Fruit fly (Drosophila melanogaster) whole organism, embryonic: ENCODE data around the gene CG13137.

Experiments used
- ATbp ChIP-seq: fragments of 200-800 bp; sonication (Bioruptor generic); optimal IDR thresholded peaks from 2 replicates; lab custom pipeline; 2017; ENCODE audit warnings: missing biosample characterization, mild to moderate bottlenecking, missing genetic modification characterization, missing genetic modification reagents
- Adf1 ChIP-seq: fragments of 200-800 bp; sonication (Bioruptor generic); IDR thresholded peaks from 2 replicates; pipeline ENCODE4 v1.3.6; 2022; ENCODE audit warnings: missing biosample characterization, missing genetic modification characterization
- Asciz ChIP-seq: fragments of 200-800 bp; sonication (Bioruptor generic); optimal IDR thresholded peaks from 2 replicates; lab custom pipeline; 2017; ENCODE audit warnings: missing biosample characterization, mild to moderate bottlenecking, missing genetic modification characterization, missing genetic modification reagents
- Atf6 ChIP-seq: fragments of 200-800 bp; sonication (Bioruptor generic); IDR thresholded peaks from 2 replicates; pipeline ENCODE4 v1.3.6; 2022; ENCODE audit warnings: missing biosample characterization, missing genetic modification characterization
- CG10209 ChIP-seq: fragments of 200-800 bp; sonication (Bioruptor generic); optimal IDR thresholded peaks from 3 replicates; lab custom pipeline; 2017; ENCODE audit warnings: missing biosample characterization, mild to moderate bottlenecking, missing genetic modification characterization, missing genetic modification reagents
- CG10267 ChIP-seq: fragments of 200-800 bp; sonication (Bioruptor generic); optimal IDR thresholded peaks from 2 replicates; lab custom pipeline; 2018; ENCODE audit warnings: missing biosample characterization, mild to moderate bottlenecking, missing genetic modification characterization, moderate library complexity
- CG10431 ChIP-seq: fragments of 200-800 bp; sonication (Bioruptor generic); optimal IDR thresholded peaks from 3 replicates; lab custom pipeline; 2018; ENCODE audit warnings: missing biosample characterization, mild to moderate bottlenecking, missing genetic modification characterization
- CG1233 ChIP-seq: fragments of 200-800 bp; sonication (Bioruptor generic); optimal IDR thresholded peaks from 4 replicates; lab custom pipeline; 2018; ENCODE audit warnings: missing biosample characterization, mild to moderate bottlenecking, missing genetic modification characterization
- CG13287 ChIP-seq: fragments of 200-800 bp; sonication (Bioruptor generic); IDR thresholded peaks from 2 replicates; pipeline ENCODE4 v1.3.6; 2022; ENCODE audit warnings: missing biosample characterization, missing genetic modification characterization; ENCODE audit not compliant: partially characterized antibody
- CG13296 ChIP-seq: fragments of 200-800 bp; sonication (Bioruptor generic); optimal IDR thresholded peaks from 3 replicates; lab custom pipeline; 2018; ENCODE audit warnings: missing biosample characterization, mild to moderate bottlenecking, missing genetic modification characterization
- CG15514 ChIP-seq: fragments of 200-800 bp; sonication (Bioruptor generic); optimal IDR thresholded peaks from 3 replicates; lab custom pipeline; 2017; ENCODE audit warnings: missing biosample characterization, missing genetic modification characterization, mild to moderate bottlenecking, moderate library complexity, missing genetic modification reagents
- CG17186 ChIP-seq: fragments of 200-800 bp; sonication (Bioruptor generic); optimal IDR thresholded peaks from 3 replicates; lab custom pipeline; 2017; ENCODE audit warnings: missing biosample characterization, missing genetic modification reagents, missing genetic modification characterization
- CG18011 ChIP-seq: fragments of 200-800 bp; sonication (Bioruptor generic); optimal IDR thresholded peaks from 2 replicates; lab custom pipeline; 2017; ENCODE audit warnings: missing biosample characterization, missing genetic modification characterization, mild to moderate bottlenecking, moderate library complexity, missing genotype
- CG18262 ChIP-seq: fragments of 200-800 bp; optimal IDR thresholded peaks from 3 replicates; lab custom pipeline; 2019; ENCODE audit warnings: missing biosample characterization, mild to moderate bottlenecking, missing genetic modification characterization, moderate library complexity
- CG18619 ChIP-seq: fragments of 200-800 bp; sonication (Bioruptor generic); optimal IDR thresholded peaks from 3 replicates; lab custom pipeline; 2017; ENCODE audit warnings: missing biosample characterization, mild to moderate bottlenecking, missing genetic modification characterization
- CG2120 ChIP-seq: fragments of 200-800 bp; sonication (Bioruptor generic); optimal IDR thresholded peaks from 3 replicates; lab custom pipeline; 2016; ENCODE audit warnings: missing biosample characterization, missing genetic modification characterization
- CG30020 ChIP-seq: fragments of 200-800 bp; optimal IDR thresholded peaks from 2 replicates; lab custom pipeline; 2019; ENCODE audit warnings: missing biosample characterization, mild to moderate bottlenecking, missing genetic modification characterization, moderate library complexity
- CG30431 ChIP-seq: fragments of 200-800 bp; sonication (Bioruptor generic); optimal IDR thresholded peaks from 2 replicates; lab custom pipeline; 2017; ENCODE audit warnings: missing biosample characterization, missing genetic modification characterization
- CG34376 ChIP-seq: fragments of 200-800 bp; sonication (Bioruptor generic); optimal IDR thresholded peaks from 2 replicates; lab custom pipeline; 2018; ENCODE audit warnings: missing biosample characterization, mild to moderate bottlenecking, missing genetic modification characterization
- CG3838 ChIP-seq: fragments of 200-800 bp; sonication (Bioruptor generic); optimal IDR thresholded peaks from 3 replicates; lab custom pipeline; 2016; ENCODE audit warnings: missing biosample characterization, missing genetic modification characterization
- CG7372 ChIP-seq: fragments of 200-800 bp; sonication (Bioruptor generic); IDR thresholded peaks from 2 replicates; pipeline ENCODE4 v1.3.6; 2022; ENCODE audit warnings: missing biosample characterization, missing genetic modification characterization
- CG9215 ChIP-seq: fragments of 200-800 bp; sonication (Bioruptor generic); IDR thresholded peaks from 2 replicates; pipeline ENCODE4 v1.3.6; 2022; ENCODE audit warnings: missing biosample characterization, missing genetic modification characterization
- CoRest ChIP-seq: fragments of 200-800 bp; sonication (Bioruptor generic); optimal IDR thresholded peaks from 3 replicates; lab custom pipeline; 2018; ENCODE audit warnings: missing biosample characterization, mild to moderate bottlenecking, missing genetic modification characterization, moderate library complexity
- Ets65A ChIP-seq: fragments of 200-800 bp; sonication (Bioruptor generic); peaks from one replicate; lab custom pipeline; 2016; ENCODE audit warnings: missing biosample characterization, missing genetic modification characterization
- Fer1 ChIP-seq: fragments of 200-800 bp; sonication (Bioruptor generic); optimal IDR thresholded peaks from 2 replicates; lab custom pipeline; 2017; ENCODE audit warnings: missing biosample characterization, mild to moderate bottlenecking, missing genetic modification characterization
- Meics ChIP-seq: fragments of 200-800 bp; sonication (Bioruptor generic); optimal IDR thresholded peaks from 2 replicates; lab custom pipeline; 2017; ENCODE audit warnings: missing biosample characterization, mild to moderate bottlenecking, missing genetic modification characterization
- Mrtf ChIP-seq: fragments of 200-800 bp; sonication (Bioruptor generic); IDR thresholded peaks from 3 replicates; pipeline ENCODE4 v1.3.6; 2022; ENCODE audit warnings: missing biosample characterization, missing genetic modification characterization
- Nf-YB ChIP-seq: fragments of 200-800 bp; sonication (Bioruptor generic); optimal IDR thresholded peaks from 3 replicates; lab custom pipeline; 2019; ENCODE audit warnings: missing biosample characterization, mild to moderate bottlenecking, missing genetic modification characterization, moderate library complexity
- PHDP ChIP-seq: fragments of 200-800 bp; sonication (Bioruptor generic); optimal IDR thresholded peaks from 3 replicates; lab custom pipeline; 2018; ENCODE audit warnings: missing biosample characterization, mild to moderate bottlenecking, missing genetic modification characterization, moderate library complexity
- cad ChIP-seq: fragments of >200 bp; optimal IDR thresholded peaks from 2 replicates; lab custom pipeline; 2017; ENCODE audit warnings: missing biosample characterization, missing genetic modification characterization
- chinmo ChIP-seq: fragments of 200-800 bp; sonication (Bioruptor generic); IDR thresholded peaks from 4 replicates; pipeline ENCODE4 v1.3.6; 2022; ENCODE audit warnings: missing biosample characterization, missing genetic modification characterization; ENCODE audit not compliant: partially characterized antibody
- crc ChIP-seq: fragments of 200-800 bp; sonication (Bioruptor generic); optimal IDR thresholded peaks from 2 replicates; lab custom pipeline; 2016; ENCODE audit warnings: missing biosample characterization, missing genetic modification characterization
- crp ChIP-seq, 2 experiments: fragments of 200-800 bp; sonication (Bioruptor generic); optimal IDR thresholded peaks; 2 replicates in 1 of 2; 3 replicates in 1 of 2; lab custom pipeline; 2017; ENCODE audit warnings: missing biosample characterization in 2 of 2, missing genetic modification characterization in 2 of 2, mild to moderate bottlenecking in 1 of 2, moderate library complexity in 1 of 2
- dysf ChIP-seq: fragments of 200-800 bp; sonication (Bioruptor generic); IDR thresholded peaks from 3 replicates; pipeline ENCODE4 v1.3.6; 2022; ENCODE audit warnings: missing biosample characterization, missing genetic modification characterization
- lab ChIP-seq: fragments of 200-800 bp; sonication (Bioruptor generic); optimal IDR thresholded peaks from 3 replicates; lab custom pipeline; 2017; ENCODE audit warnings: missing biosample characterization, missing genetic modification characterization, mild to moderate bottlenecking, moderate library complexity, missing genetic modification reagents
- mirr ChIP-seq: fragments of 200-800 bp; sonication (Bioruptor generic); optimal IDR thresholded peaks from 3 replicates; lab custom pipeline; 2018; ENCODE audit warnings: missing biosample characterization, mild to moderate bottlenecking, missing genetic modification characterization
- pzg ChIP-seq: fragments of 200-800 bp; sonication (Bioruptor generic); optimal IDR thresholded peaks from 3 replicates; lab custom pipeline; 2018; ENCODE audit warnings: missing biosample characterization, mild to moderate bottlenecking, missing genetic modification characterization, moderate library complexity
- sc ChIP-seq, 3 experiments: fragments of >200 bp in 2 of 3; fragments of 200-800 bp in 1 of 3; sonication (Bioruptor generic) in 1 of 3; optimal IDR thresholded peaks; 2 replicates in 2 of 3; 3 replicates in 1 of 3; lab custom pipeline; 2017; ENCODE audit warnings: mild to moderate bottlenecking in 1 of 3, missing biosample characterization in 1 of 3, missing genetic modification characterization in 1 of 3, missing genetic modification reagents in 1 of 3
- sisA ChIP-seq: fragments of 200-800 bp; sonication (Bioruptor generic); IDR thresholded peaks from 2 replicates; pipeline ENCODE4 v1.3.6; 2022; ENCODE audit warnings: missing biosample characterization, missing genetic modification characterization
- sug ChIP-seq: fragments of 200-800 bp; optimal IDR thresholded peaks from 2 replicates; lab custom pipeline; 2019; ENCODE audit warnings: missing biosample characterization, mild to moderate bottlenecking, missing genetic modification characterization, moderate library complexity
- tll ChIP-seq, 2 experiments: fragments of 200-800 bp in 1 of 2; fragments of >200 bp in 1 of 2; sonication (Bioruptor generic) in 1 of 2; optimal IDR thresholded peaks; 2 replicates each; lab custom pipeline; 2017 to 2019; ENCODE audit warnings: missing biosample characterization in 2 of 2, missing genetic modification characterization in 2 of 2, mild to moderate bottlenecking in 1 of 2, moderate library complexity in 1 of 2
- tna ChIP-seq: fragments of 200-800 bp; sonication (Bioruptor generic); IDR thresholded peaks from 2 replicates; pipeline ENCODE4 v1.3.6; 2022; ENCODE audit warnings: missing biosample characterization, missing genetic modification characterization; ENCODE audit not compliant: partially characterized antibody
- wek ChIP-seq: fragments of 200-800 bp; sonication (Bioruptor generic); optimal IDR thresholded peaks from 3 replicates; lab custom pipeline; 2018; ENCODE audit warnings: missing biosample characterization, mild to moderate bottlenecking, missing genetic modification characterization, moderate library complexity
- zf30C ChIP-seq: fragments of 200-800 bp; sonication (Bioruptor generic); optimal IDR thresholded peaks from 3 replicates; lab custom pipeline; 2018; ENCODE audit warnings: missing biosample characterization, mild to moderate bottlenecking, missing genetic modification characterization

The CG13137 gene

dm6 chr2L:10144236-10144953, 28.1 kb upstream of the CG13137 start, which contains the start of gene CG4839 (continued):
- TF ChIP-seq CG30431 (GFP tag; lab: Kevin White, UChicago) (no peak), CG18011 (GFP tag; lab: Kevin White, UChicago) (no peak), Mrtf (GFP tag; lab: Robert Waterston, UW) (no peak), cad (no peak), Adf1 (GFP tag; lab: Robert Waterston, UW) (peak; percentile 94), tna (GFP tag; lab: Robert Waterston, UW) (no peak), dysf (GFP tag; lab: Robert Waterston, UW) (0 out of 3 replicates have a peak, but pooled peaks have one; percentile 22), pzg (GFP tag; lab: Kevin White, UChicago) (peak; percentile 5), ATbp (GFP tag; lab: Kevin White, UChicago) (no peak), Nf-YB (GFP tag; lab: Kevin White, UChicago) (no peak), CG1233 (GFP tag; lab: Kevin White, UChicago) (no peak), CG10431 (no peak), CoRest (tag; lab: Kevin White, UChicago) (no peak), CG3838 (GFP tag; lab: Kevin White, UChicago) (no peak), CG15514 (GFP tag; lab: Kevin White, UChicago) (peak; percentile 13), Asciz (GFP tag; lab: Kevin White, UChicago) (no peak), tll (GFP tag; optimal IDR thresholded peaks at IDR 0.05; lab: Kevin White, UChicago) (no peak), lab (GFP tag; lab: Kevin White, UChicago) (peak; percentile 51), CG10267 (no peak), sug (tag; lab: Kevin White, UChicago) (peak; percentile 73), crc (no peak), CG7372 (GFP tag; lab: Robert Waterston, UW) (0 out of 2 replicates have a peak, but pooled peaks have one; percentile 37), sisA (GFP tag; lab: Robert Waterston, UW) (no peak), zf30C (GFP tag; lab: Kevin White, UChicago) (no peak), Fer1 (GFP tag; lab: Kevin White, UChicago) (peak; percentile 5)

dm6 chr2L:10145571-10145970, 26.9 kb upstream of the CG13137 start:
- peak; percentile 58 for TF ChIP-seq Ets65A (GFP tag; lab: Kevin White, UChicago)
- no peak for TF ChIP-seq chinmo (GFP tag; lab: Robert Waterston, UW)

DNA sequence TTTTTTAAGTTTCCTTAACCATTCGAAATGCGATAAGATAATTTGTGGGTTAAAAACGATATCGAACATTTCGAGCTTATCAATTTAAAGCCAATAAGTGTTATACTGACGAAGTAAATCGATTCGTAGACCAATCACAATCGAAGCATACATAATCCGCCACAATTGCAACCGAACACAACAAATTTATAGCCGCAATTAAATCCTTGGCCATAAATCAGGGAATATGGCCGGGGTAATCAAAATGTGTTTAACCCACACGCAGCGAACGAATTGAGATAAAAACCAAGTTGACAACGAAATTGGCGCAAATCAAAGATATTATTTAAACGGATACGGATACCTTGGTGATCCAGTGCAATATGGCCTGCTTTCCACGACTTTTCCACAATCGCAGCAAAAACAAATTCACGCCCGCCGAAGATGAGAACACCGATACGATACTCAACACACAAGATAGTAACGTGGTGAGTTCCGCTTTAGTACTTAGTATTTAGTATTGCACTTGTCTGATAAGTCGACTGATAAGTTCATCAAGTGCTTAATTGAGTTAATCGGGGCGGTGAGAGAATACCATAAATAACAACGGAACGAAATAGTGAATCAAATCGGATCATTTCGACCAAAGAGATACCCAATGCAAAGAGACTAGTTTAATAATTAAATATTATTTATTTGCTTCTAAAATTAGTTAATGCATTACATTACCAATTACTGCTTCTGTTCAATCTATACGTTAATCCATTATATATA, 25.6 kb upstream of the CG13137 start:
- peak; percentile 66 for TF ChIP-seq CG34376 (GFP tag; lab: Kevin White, UChicago)
- no peak for TF ChIP-seq CG18619 (GFP tag; lab: Kevin White, UChicago)
- TF ChIP-seq wek (GFP tag; lab: Kevin White, UChicago) = peak; percentile 34
- peak; percentile 32 for TF ChIP-seq PHDP
- no peak for TF ChIP-seq CG30020 (tag; lab: Kevin White, UChicago)
- no peak for TF ChIP-seq CG10209 (GFP tag; lab: Kevin White, UChicago)
- TF ChIP-seq mirr (GFP tag; lab: Kevin White, UChicago) = peak; percentile 60
- TF ChIP-seq CG17186 (GFP tag; lab: Kevin White, UChicago) = no peak
- peak; percentile 22 for TF ChIP-seq CG13296 (GFP tag; lab: Kevin White, UChicago)
- no peak for TF ChIP-seq CG18262 (tag; lab: Kevin White, UChicago)
- TF ChIP-seq Atf6 (GFP tag; lab: Robert Waterston, UW) = no peak
- TF ChIP-seq CG2120 (GFP tag; lab: Kevin White, UChicago) = no peak
- TF ChIP-seq Fer1 (GFP tag; lab: Kevin White, UChicago) = no peak
- TF ChIP-seq sug (tag; lab: Kevin White, UChicago) = peak; percentile 66
- no peak for TF ChIP-seq CG9215 (GFP tag; lab: Robert Waterston, UW)
- no peak for TF ChIP-seq crp (GFP tag; optimal IDR thresholded peaks at IDR 0.05; lab: Kevin White, UChicago)
- TF ChIP-seq sc (optimal IDR thresholded peaks at IDR 0.05; lab: Kevin White, UChicago) = no peak
- TF ChIP-seq sc (GFP tag; optimal IDR thresholded peaks at IDR 0.05; lab: Kevin White, UChicago) = no peak
- TF ChIP-seq CG13287 (GFP tag; lab: Robert Waterston, UW) = no peak
- no peak for TF ChIP-seq Meics (GFP tag; lab: Kevin White, UChicago)
